Worm (Caenorhabditis elegans): ENCODE measurements around the gene dgk-3.
A peak's percentile ranks its signal among the peaks of the same experiment; 100 is the strongest.

Gene dgk-3

DNA sequence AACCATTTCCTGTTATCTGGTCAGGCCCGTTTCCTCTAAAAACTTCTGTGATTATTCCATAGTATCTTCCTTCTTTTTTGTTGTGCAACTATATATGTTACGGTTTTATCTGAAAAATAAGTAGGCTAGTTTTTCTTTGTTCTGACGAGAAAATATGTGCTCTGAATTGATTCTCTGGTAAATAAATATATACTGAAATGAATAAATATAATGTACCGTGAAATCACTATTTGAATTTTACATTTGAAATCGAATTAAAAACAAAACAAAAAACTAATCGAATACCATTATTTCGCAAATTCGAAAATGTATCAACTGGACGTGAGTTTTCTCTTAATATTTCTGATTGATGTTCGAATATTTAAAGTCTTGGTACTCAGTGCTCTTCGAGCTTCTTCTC lies 32.3 kb upstream of the dgk-3 start, which contains the start of gene ZK512.10:
TSS of gene ZK512.10 (plus strand) at position 301 of the 400 bp plus-strand sequence.
- TF ChIP-seq skn-1 (tag; optimal IDR thresholded peaks at IDR 0.05) (no peak), F26F4.8 (GFP tag; conservative IDR thresholded peaks at IDR 0.05) (no peak), snpc-4 (tag; optimal IDR thresholded peaks at IDR 0.05) (no peak), hif-1 (tag; optimal IDR thresholded peaks at IDR 0.05) (no peak), aly-2 (tag; optimal IDR thresholded peaks at IDR 0.05) (no peak), nhr-77 (tag; optimal IDR thresholded peaks at IDR 0.05) (no peak), nhr-25 (tag; optimal IDR thresholded peaks at IDR 0.05; ENCODE audit: borderline replicate concordance, insufficient read depth) (no peak), unc-130 (GFP tag; optimal IDR thresholded peaks at IDR 0.05) (no peak)

DNA sequence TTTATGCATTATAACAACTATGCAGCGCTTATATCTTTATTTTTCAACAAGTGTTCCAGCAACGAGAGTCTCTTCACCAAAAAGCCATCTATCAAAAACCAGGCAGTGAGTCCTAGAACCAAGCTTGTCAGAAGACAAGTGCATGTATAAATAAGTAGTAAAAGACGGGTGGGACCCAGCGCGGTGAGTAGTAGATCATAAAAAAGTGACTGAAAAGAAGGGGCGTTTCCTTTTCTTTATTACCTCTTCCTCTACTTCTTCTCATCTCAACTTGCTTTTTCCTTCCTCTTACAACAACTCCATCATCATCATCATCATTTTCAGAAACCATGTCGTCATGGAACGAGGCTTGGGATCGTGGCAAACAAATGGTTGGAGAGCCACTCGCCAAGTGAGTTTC lies 26.3 kb upstream of the dgk-3 start, which contains the start of gene eat-4:
TSS of gene eat-4 (plus strand) at position 301 of the 400 bp plus-strand sequence.
- TF ChIP-seq mep-1 (tag; optimal IDR thresholded peaks at IDR 0.05), result no peak
- TF ChIP-seq unc-62 (GFP tag; optimal IDR thresholded peaks at IDR 0.05 in 1 of 2), result no peak
- TF ChIP-seq unc-62 (tag; optimal IDR thresholded peaks at IDR 0.05), result no peak
- TF ChIP-seq dpl-1 (GFP tag; optimal IDR thresholded peaks at IDR 0.05), result no peak
- no peak for TF ChIP-seq fos-1 (tag; optimal IDR thresholded peaks at IDR 0.05)
- TF ChIP-seq spr-1 (tag; optimal IDR thresholded peaks at IDR 0.05), result no peak
- no peak for TF ChIP-seq nhr-41 (GFP tag; IDR thresholded peaks at IDR 0.05)
- no peak for TF ChIP-seq ztf-11 (tag; optimal IDR thresholded peaks at IDR 0.05)
- no peak for TF ChIP-seq attf-4 (tag; optimal IDR thresholded peaks at IDR 0.05)
- TF ChIP-seq nhr-76 (tag; optimal IDR thresholded peaks at IDR 0.05), result no peak
- TF ChIP-seq aha-1 (tag), result no peak
- TF ChIP-seq F26F4.8 (GFP tag; conservative IDR thresholded peaks at IDR 0.05), result no peak
- no peak for TF ChIP-seq hif-1 (tag; optimal IDR thresholded peaks at IDR 0.05)
- no peak for TF ChIP-seq zfp-3 (GFP tag; conservative IDR thresholded peaks at IDR 0.05)
- no peak for TF ChIP-seq duxl-1 (tag; optimal IDR thresholded peaks at IDR 0.05; ENCODE audit: poor library complexity)
- no peak for TF ChIP-seq daf-8 (GFP tag; IDR thresholded peaks at IDR 0.05)
- no peak for TF ChIP-seq spr-3 (GFP tag; optimal IDR thresholded peaks at IDR 0.05)
- TF ChIP-seq F44E2.7 (GFP tag; IDR thresholded peaks at IDR 0.05), result no peak
- no peak for TF ChIP-seq F37D6.2 (tag; optimal IDR thresholded peaks at IDR 0.05)
- TF ChIP-seq ZK546.5 (tag; optimal IDR thresholded peaks at IDR 0.05), result no peak
- no peak for TF ChIP-seq fkh-10 (GFP tag; optimal IDR thresholded peaks at IDR 0.05)

- TF ChIP-seq unc-62 (GFP tag; optimal IDR thresholded peaks at IDR 0.05 in 1 of 2) (peak in 1 of 2 experiments; percentile 72), unc-62 (tag; optimal IDR thresholded peaks at IDR 0.05) (no peak), unc-39 (tag; optimal IDR thresholded peaks at IDR 0.05) (no peak), F26F4.8 (GFP tag; conservative IDR thresholded peaks at IDR 0.05) (no peak)
Observed at ce11 chrIII:9138601-9139000, 24.3 kb upstream of the dgk-3 start, which contains the start of gene ZK512.7. Gene ZK512.7 (minus strand): TSS chrIII:9138701.

ce11 chrIII:9143911-9144310 lies 19.0 kb upstream of the dgk-3 start, which contains the start of gene ZK512.11:
Gene ZK512.11 (plus strand): TSS chrIII:9144211.
- TF ChIP-seq dpl-1 (GFP tag; optimal IDR thresholded peaks at IDR 0.05), result no peak
- no peak for TF ChIP-seq snpc-4 (tag; optimal IDR thresholded peaks at IDR 0.05)
- TF ChIP-seq vab-7 (GFP tag; IDR thresholded peaks at IDR 0.05), result no peak
- TF ChIP-seq nhr-11 (tag; optimal IDR thresholded peaks at IDR 0.05), result no peak
- no peak for TF ChIP-seq daf-12 (tag; optimal IDR thresholded peaks at IDR 0.05)

ce11 chrIII:9144744-9145390 lies 18.0 kb upstream of the dgk-3 start, which contains the start of the genes ZK512.2 and ZK512.4:
Gene ZK512.2 (minus strand): TSS chrIII:9144794.
Gene ZK512.4 (plus strand): TSS chrIII:9145340.
- TF ChIP-seq php-3 (GFP tag; IDR thresholded peaks at IDR 0.05), result no peak
- peak in 1 of 2 experiments; percentile 57 for TF ChIP-seq lsy-2 (tag; optimal IDR thresholded peaks at IDR 0.05)
- no peak for TF ChIP-seq hmg-1.1 (GFP tag; IDR thresholded peaks at IDR 0.05)
- no peak for TF ChIP-seq pqm-1 (tag; optimal IDR thresholded peaks at IDR 0.05)
- TF ChIP-seq snpc-4 (tag; optimal IDR thresholded peaks at IDR 0.05), result no peak
- peak; percentile 41 for TF ChIP-seq dpl-1 (GFP tag; optimal IDR thresholded peaks at IDR 0.05)
- TF ChIP-seq hlh-30 (tag; optimal IDR thresholded peaks at IDR 0.05; ENCODE audit: insufficient read depth), result peak; percentile 10
- TF ChIP-seq dmd-8 (GFP tag; IDR thresholded peaks at IDR 0.05), result no peak
- peak; percentile 60 for TF ChIP-seq mes-2 (tag; optimal IDR thresholded peaks at IDR 0.05; ENCODE audit: poor library complexity, severe bottlenecking)
- TF ChIP-seq pha-4 (GFP tag; IDR thresholded peaks at IDR 0.05), result no peak
- TF ChIP-seq pha-4 (tag; optimal IDR thresholded peaks at IDR 0.05), result no peak
- TF ChIP-seq tag-97 (GFP tag; IDR thresholded peaks at IDR 0.05), result no peak
- no peak for TF ChIP-seq mdt-29 (GFP tag; IDR thresholded peaks at IDR 0.05)
- no peak for TF ChIP-seq mep-1 (tag; optimal IDR thresholded peaks at IDR 0.05)
- no peak for TF ChIP-seq F10B5.3 (tag; optimal IDR thresholded peaks at IDR 0.05)

Measured in whole organism, L4 larva.